Fruit fly (Drosophila melanogaster): ENCODE results near the gene RpS6.

RpS6 gene

DNA sequence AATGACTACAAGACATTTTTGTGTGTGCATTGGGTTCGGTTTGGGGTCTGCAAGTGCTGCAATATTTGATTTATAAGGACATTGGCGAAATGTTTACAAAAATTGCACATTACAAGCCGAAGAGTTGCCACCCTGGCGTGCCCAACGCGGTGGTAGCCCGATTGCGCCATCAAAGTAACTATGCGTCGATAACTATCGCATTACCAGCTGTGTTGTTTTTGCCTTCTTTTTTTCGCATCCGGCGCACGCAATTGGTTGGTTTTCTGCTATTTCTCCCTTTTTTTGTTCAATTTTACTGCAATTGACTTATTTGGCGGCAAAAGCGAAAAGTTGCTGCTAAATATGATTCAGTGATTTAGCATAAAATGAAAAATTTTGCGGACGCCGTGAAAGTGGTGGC is 33.5 kb upstream of the RpS6 start, which contains the start of gene RpS14b (continued):
- peak; percentile 82 for TF ChIP-seq chm (GFP tag; IDR thresholded peaks at IDR 0.05)
- no peak for TF ChIP-seq TFAM (GFP tag; optimal IDR thresholded peaks at IDR 0.05)
- peak; percentile 53 for TF ChIP-seq pho (GFP tag; optimal IDR thresholded peaks at IDR 0.05)
- peak; percentile 35 for TF ChIP-seq cwo (GFP tag; optimal IDR thresholded peaks at IDR 0.05)
- TF ChIP-seq CG4404 (GFP tag; IDR thresholded peaks at IDR 0.05), result no peak
- peak; percentile 7 for TF ChIP-seq btn (GFP tag; optimal IDR thresholded peaks at IDR 0.05)
- no peak for TF ChIP-seq cad (GFP tag; optimal IDR thresholded peaks at IDR 0.05)
- TF ChIP-seq chn (GFP tag; optimal IDR thresholded peaks at IDR 0.05), result peak; percentile 45
- TF ChIP-seq CG18619 (GFP tag; optimal IDR thresholded peaks at IDR 0.05), result peak; percentile 57
- TF ChIP-seq CG2116 (GFP tag; optimal IDR thresholded peaks at IDR 0.05), result peak; percentile 98
- TF ChIP-seq CG10654 (GFP tag; optimal IDR thresholded peaks at IDR 0.05), result peak; percentile 29
- TF ChIP-seq CG12942 (GFP tag; optimal IDR thresholded peaks at IDR 0.05), result peak; percentile 44
- TF ChIP-seq NFAT (GFP tag; IDR thresholded peaks at IDR 0.05), result peak; percentile 82
- TF ChIP-seq zen (tag; optimal IDR thresholded peaks at IDR 0.05), result peak; percentile 25
- TF ChIP-seq ERR (GFP tag; optimal IDR thresholded peaks at IDR 0.05), result peak; percentile 19
- TF ChIP-seq twi (tag; optimal IDR thresholded peaks at IDR 0.05), result no peak
- no peak for TF ChIP-seq CG1024 (GFP tag; IDR thresholded peaks at IDR 0.05)
- peak; percentile 68; the same call in 2 of the 3 replicates for TF ChIP-seq otp (GFP tag; IDR thresholded peaks at IDR 0.05)
- TF ChIP-seq CG17328 (GFP tag; IDR thresholded peaks at IDR 0.05), result peak; percentile 79
- peak in 1 of 2 experiments; percentile 80 for TF ChIP-seq crp (GFP tag; optimal IDR thresholded peaks at IDR 0.05)
- TF ChIP-seq H15 (GFP tag; IDR thresholded peaks at IDR 0.05), result peak; percentile 44; the same call in 1 of the 3 replicates
- peak; percentile 48 for TF ChIP-seq Myb (GFP tag; optimal IDR thresholded peaks at IDR 0.05)
- TF ChIP-seq CG6175 (GFP tag; IDR thresholded peaks at IDR 0.05), result peak; percentile 60; the same call in 1 of the 3 replicates
- peak; percentile 80 for TF ChIP-seq sob (GFP tag; IDR thresholded peaks at IDR 0.05)
- no peak for TF ChIP-seq en (GFP tag; optimal IDR thresholded peaks at IDR 0.05)
- TF ChIP-seq PHDP (tag; optimal IDR thresholded peaks at IDR 0.05), result peak; percentile 51
- TF ChIP-seq CG32532 (GFP tag; IDR thresholded peaks at IDR 0.05), result peak; percentile 83
- TF ChIP-seq ap (GFP tag; IDR thresholded peaks at IDR 0.05), result no peak; the same call in 1 of the 2 replicates
- TF ChIP-seq pita (GFP tag; optimal IDR thresholded peaks at IDR 0.05), result no peak
- no peak for TF ChIP-seq CG4820 (GFP tag; optimal IDR thresholded peaks at IDR 0.05)
- TF ChIP-seq CG1233 (GFP tag; optimal IDR thresholded peaks at IDR 0.05), result peak; percentile 64
- peak; percentile 28 for TF ChIP-seq CG9437 (GFP tag; optimal IDR thresholded peaks at IDR 0.05)
- no peak for TF ChIP-seq CG1602 (GFP tag; optimal IDR thresholded peaks at IDR 0.05)
- peak; percentile 79 for TF ChIP-seq unc-4 (GFP tag; IDR thresholded peaks at IDR 0.05; ENCODE audit: partially characterized antibody)
- peak; percentile 59 for TF ChIP-seq HLHmδ (GFP tag; optimal IDR thresholded peaks at IDR 0.05)
- peak; percentile 98 for TF ChIP-seq Ets97D (GFP tag; optimal IDR thresholded peaks at IDR 0.05)
- TF ChIP-seq gcm2 (GFP tag; optimal IDR thresholded peaks at IDR 0.05), result peak; percentile 55
- TF ChIP-seq CG2678 (tag; optimal IDR thresholded peaks at IDR 0.05), result peak; percentile 31
- peak; percentile 58 for TF ChIP-seq Nf-YB (GFP tag; optimal IDR thresholded peaks at IDR 0.05)
- peak; percentile 47 for TF ChIP-seq mam (GFP tag; optimal IDR thresholded peaks at IDR 0.05)
- no peak for TF ChIP-seq ftz-f1 (GFP tag; optimal IDR thresholded peaks at IDR 0.05)
- no peak for TF ChIP-seq CG6654 (GFP tag; optimal IDR thresholded peaks at IDR 0.05)
- peak; percentile 21 for TF ChIP-seq sd (tag; optimal IDR thresholded peaks at IDR 0.05)
- peak; percentile 10 for TF ChIP-seq cg (GFP tag; optimal IDR thresholded peaks at IDR 0.05)

Data from whole organism, embryonic.